Worm (Caenorhabditis elegans) whole organism, mixed stage, embryonic: ENCODE results near the gene ran-2.

Experiments used
- drap-1 ChIP-seq: fragments of 200-800 bp; sonication (Bioruptor generic); optimal IDR thresholded peaks from 3 replicates; lab custom pipeline; 2018; ENCODE audit warnings: mild to moderate bottlenecking, missing genetic modification characterization, missing compliant biosample characterization
- elt-3 ChIP-seq: fragments of 150-350 bp; optimal IDR thresholded peaks from 2 replicates; lab custom pipeline; 2014; ENCODE audit warnings: missing biosample characterization, missing genetic modification characterization
- lsy-2 ChIP-seq: fragments of 150-350 bp; optimal IDR thresholded peaks from 2 replicates; lab custom pipeline; 2014; ENCODE audit warnings: missing biosample characterization, missing genetic modification characterization
- mep-1 ChIP-seq: fragments of 150-350 bp; optimal IDR thresholded peaks from 2 replicates; lab custom pipeline; 2017; ENCODE audit warnings: missing biosample characterization, missing genetic modification reagents, missing genetic modification characterization, inconsistent platforms
- nhr-237 ChIP-seq: fragments of 150-350 bp; optimal IDR thresholded peaks from 2 replicates; lab custom pipeline; 2014; ENCODE audit warnings: missing biosample characterization, missing genetic modification characterization
- nhr-76 ChIP-seq: sonication (generic microtip); optimal IDR thresholded peaks from 2 replicates; lab custom pipeline; 2017; ENCODE audit warnings: missing biosample characterization, missing genetic modification characterization
- sem-2 ChIP-seq: fragments of 200-800 bp; sonication (Bioruptor generic); optimal IDR thresholded peaks from 2 replicates; lab custom pipeline; 2018; ENCODE audit warnings: mild to moderate bottlenecking, missing genetic modification characterization, missing compliant biosample characterization
- snpc-4 ChIP-seq: fragments of 150-350 bp; optimal IDR thresholded peaks from 2 replicates; lab custom pipeline; 2014; ENCODE audit warnings: missing biosample characterization, missing genetic modification characterization
- unc-62 ChIP-seq: fragments of 150-350 bp; optimal IDR thresholded peaks from 2 replicates; lab custom pipeline; 2014; ENCODE audit warnings: missing biosample characterization, missing genetic modification reagents, missing genetic modification characterization

- TF ChIP-seq sem-2 (GFP tag; lab: Kevin White, UChicago) = no peak
- TF ChIP-seq unc-62 = no peak
- TF ChIP-seq nhr-76 (tag; lab: Kevin White, UChicago) = no peak
- no peak for TF ChIP-seq elt-3 (tag; lab: Kevin White, UChicago)
- peak; percentile 46 for TF ChIP-seq nhr-237 (tag; lab: Kevin White, UChicago)
- no peak for TF ChIP-seq drap-1
- peak; percentile 56 for TF ChIP-seq lsy-2
- peak; percentile 40 for TF ChIP-seq mep-1
- TF ChIP-seq snpc-4 (tag; lab: Kevin White, UChicago) = no peak
Observed at ce11 chrIII:7891573-7892306, 41.6 kb upstream of the ran-2 start, which contains the start of the genes ZK688.5 and fahd-1.
